Worm (Caenorhabditis elegans): ENCODE data around the gene nhr-40.

Gene nhr-40

DNA sequence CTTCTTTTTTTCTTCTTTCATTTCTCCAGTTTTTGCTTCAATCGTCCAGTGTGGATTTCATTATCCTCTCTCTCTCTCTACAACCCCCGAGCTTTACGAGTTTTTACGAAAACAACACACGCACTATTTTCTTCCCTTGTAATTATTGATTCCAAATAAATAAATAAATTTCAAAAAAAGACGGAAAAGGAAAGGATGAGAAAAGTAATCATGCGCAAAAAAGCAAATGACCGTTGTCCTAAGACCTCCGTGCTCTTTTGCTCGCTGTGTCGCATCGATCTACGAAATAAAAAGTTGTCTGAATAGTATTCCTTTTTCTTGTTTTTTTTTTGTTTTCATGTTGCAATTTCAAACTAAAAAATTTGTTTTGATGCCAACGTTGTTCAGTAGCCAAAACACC is 43.1 kb upstream of the nhr-40 start:
- TF ChIP-seq sem-4 (tag; optimal IDR thresholded peaks at IDR 0.05) (no peak), Y55F3AM.14 (GFP tag; optimal IDR thresholded peaks at IDR 0.05) (no peak), ztf-1 (GFP tag; conservative IDR thresholded peaks at IDR 0.05) (no peak), C34F6.9 (tag; optimal IDR thresholded peaks at IDR 0.05) (peak; percentile 35), unc-55 (GFP tag; optimal IDR thresholded peaks at IDR 0.05) (peak; percentile 48), lsy-2 (tag; optimal IDR thresholded peaks at IDR 0.05) (peak in 1 of 2 experiments; percentile 25)

DNA sequence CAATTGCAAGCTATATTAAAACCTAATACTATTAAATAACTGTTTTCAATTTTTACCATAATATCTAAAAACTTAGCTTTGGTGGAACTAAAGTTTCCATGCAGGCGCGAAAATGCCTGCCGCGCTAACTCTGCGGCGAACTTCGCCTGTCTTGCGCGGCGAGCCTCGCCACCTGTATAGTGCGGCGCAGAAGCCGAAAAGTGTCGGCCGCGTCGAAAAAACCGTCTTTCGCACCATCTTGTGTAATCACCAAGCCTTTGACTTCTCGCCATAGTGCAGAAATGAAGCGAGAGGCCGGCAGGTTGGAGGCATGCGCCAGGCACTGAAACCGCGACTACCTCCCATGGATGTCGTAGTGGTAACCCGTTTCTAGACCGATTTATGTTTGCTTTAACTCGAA is 42.4 kb upstream of the nhr-40 start:
- TF ChIP-seq skn-1 (tag; optimal IDR thresholded peaks at IDR 0.05), result no peak
- TF ChIP-seq Y55F3AM.14 (GFP tag; optimal IDR thresholded peaks at IDR 0.05), result no peak
- TF ChIP-seq snpc-4 (tag; optimal IDR thresholded peaks at IDR 0.05), result peak; percentile 64

DNA sequence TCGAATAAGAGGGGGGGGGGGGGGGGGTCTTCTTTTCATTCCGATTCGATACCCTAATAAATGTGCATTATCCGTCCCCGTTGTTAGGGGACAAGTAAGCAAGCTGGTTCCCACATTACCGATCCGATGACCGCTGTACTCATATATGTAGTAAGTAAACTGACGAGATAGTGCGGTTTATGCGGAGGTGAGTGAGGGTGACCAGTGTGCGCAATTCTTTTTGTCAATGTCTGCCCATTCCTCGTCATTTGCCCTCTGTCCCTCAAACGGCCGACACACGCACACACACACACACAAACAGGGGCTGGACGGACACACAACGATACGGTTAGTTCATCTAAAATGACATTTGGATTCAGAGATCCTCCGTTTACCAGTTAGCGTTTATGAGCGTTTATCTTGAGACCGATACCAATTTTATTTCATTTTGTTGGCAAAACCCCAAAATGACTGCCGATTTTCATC is 41.6 kb upstream of the nhr-40 start, which contains the start of gene aat-3:
Gene aat-3 (plus strand): TSS at position 51 of the 465 bp plus-strand sequence.
- no peak for TF ChIP-seq elt-3 (tag; optimal IDR thresholded peaks at IDR 0.05)
- TF ChIP-seq F13H6.1 (tag; optimal IDR thresholded peaks at IDR 0.05), result peak; percentile 8
- no peak for TF ChIP-seq sma-9 (GFP tag; optimal IDR thresholded peaks at IDR 0.05)
- no peak for TF ChIP-seq sma-9 (tag; optimal IDR thresholded peaks at IDR 0.05)
- no peak for TF ChIP-seq nhr-12 (tag; optimal IDR thresholded peaks at IDR 0.05)
- peak; percentile 28 for TF ChIP-seq nhr-25 (tag; optimal IDR thresholded peaks at IDR 0.05)
- peak; percentile 15 for TF ChIP-seq nhr-129 (tag; optimal IDR thresholded peaks at IDR 0.05)

DNA sequence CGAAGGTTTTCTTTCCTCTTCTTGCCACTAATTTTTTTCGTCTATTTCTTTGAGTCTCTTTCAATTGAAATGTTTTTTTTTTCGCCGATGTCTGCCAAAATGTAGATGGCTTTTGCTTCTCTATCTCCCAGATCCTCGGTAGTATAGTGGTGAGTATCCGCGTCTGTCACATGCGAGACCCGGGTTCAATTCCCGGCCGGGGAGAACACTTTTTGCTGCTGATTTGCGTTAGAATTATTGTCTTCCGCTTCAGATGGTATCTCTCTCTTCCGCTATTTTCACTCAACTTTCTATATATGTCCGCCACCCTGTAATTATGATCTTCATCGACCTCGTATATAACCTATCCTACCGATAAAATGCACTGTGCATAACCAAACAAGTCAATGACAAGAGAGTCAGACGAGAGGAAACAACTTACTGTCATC is 40.4 kb upstream of the nhr-40 start:
- TF ChIP-seq skn-1 (tag; optimal IDR thresholded peaks at IDR 0.05), result no peak
- peak; percentile 67 for TF ChIP-seq sem-4 (tag; optimal IDR thresholded peaks at IDR 0.05)
- no peak for TF ChIP-seq ama-1 (optimal IDR thresholded peaks at IDR 0.05)
- no peak for TF ChIP-seq ztf-11 (tag; optimal IDR thresholded peaks at IDR 0.05)
- TF ChIP-seq peb-1 (tag; optimal IDR thresholded peaks at IDR 0.05), result no peak
- no peak for TF ChIP-seq ZK546.5 (tag; optimal IDR thresholded peaks at IDR 0.05)
- no peak for TF ChIP-seq lin-11 (tag; optimal IDR thresholded peaks at IDR 0.05)
- TF ChIP-seq nhr-11 (tag; optimal IDR thresholded peaks at IDR 0.05), result peak; percentile 56
- TF ChIP-seq nhr-10 (tag; optimal IDR thresholded peaks at IDR 0.05), result no peak
- TF ChIP-seq blmp-1 (tag; optimal IDR thresholded peaks at IDR 0.05; ENCODE audit: insufficient read depth), result peak; percentile 57
- peak; percentile 37 for TF ChIP-seq gmeb-1 (tag; optimal IDR thresholded peaks at IDR 0.05)
- TF ChIP-seq unc-39 (tag; optimal IDR thresholded peaks at IDR 0.05), result no peak
- TF ChIP-seq nhr-77 (tag; optimal IDR thresholded peaks at IDR 0.05), result no peak
- TF ChIP-seq sma-3 (GFP tag; optimal IDR thresholded peaks at IDR 0.05), result peak; percentile 55
- TF ChIP-seq ztf-1 (GFP tag; conservative IDR thresholded peaks at IDR 0.05), result no peak
- TF ChIP-seq elt-1 (tag; optimal IDR thresholded peaks at IDR 0.05), result no peak
- peak; percentile 56 for TF ChIP-seq Y55F3AM.14 (GFP tag; optimal IDR thresholded peaks at IDR 0.05)
- peak; percentile 13 for TF ChIP-seq nhr-6 (tag; optimal IDR thresholded peaks at IDR 0.05)
- TF ChIP-seq alr-1 (tag; optimal IDR thresholded peaks at IDR 0.05), result no peak
- TF ChIP-seq sma-9 (GFP tag; optimal IDR thresholded peaks at IDR 0.05), result peak; percentile 58
- no peak for TF ChIP-seq sma-9 (tag; optimal IDR thresholded peaks at IDR 0.05)
- TF ChIP-seq nhr-25 (tag; optimal IDR thresholded peaks at IDR 0.05), result peak; percentile 64
- TF ChIP-seq nhr-237 (tag; optimal IDR thresholded peaks at IDR 0.05), result no peak
- TF ChIP-seq mab-5 (tag; optimal IDR thresholded peaks at IDR 0.05), result peak; percentile 11
- no peak for TF ChIP-seq unc-62 (GFP tag; optimal IDR thresholded peaks at IDR 0.05)
- TF ChIP-seq nhr-21 (tag; optimal IDR thresholded peaks at IDR 0.05), result peak; percentile 73
- peak; percentile 63 for TF ChIP-seq C34F6.9 (tag; optimal IDR thresholded peaks at IDR 0.05)
- no peak for TF ChIP-seq dmd-4 (tag; optimal IDR thresholded peaks at IDR 0.05)
- peak; percentile 13 for TF ChIP-seq ztf-4 (tag; optimal IDR thresholded peaks at IDR 0.05)
- peak in 1 of 2 experiments; percentile 50 for TF ChIP-seq mdl-1 (tag; optimal IDR thresholded peaks at IDR 0.05)
- peak; percentile 63 for TF ChIP-seq F13H6.1 (tag; optimal IDR thresholded peaks at IDR 0.05)
- TF ChIP-seq nhr-12 (tag; optimal IDR thresholded peaks at IDR 0.05), result no peak
- peak; percentile 70 for TF ChIP-seq egl-27 (tag; optimal IDR thresholded peaks at IDR 0.05)
- TF ChIP-seq nhr-23 (tag; optimal IDR thresholded peaks at IDR 0.05), result no peak
- peak; percentile 70 for TF ChIP-seq crh-2 (tag; optimal IDR thresholded peaks at IDR 0.05)
- peak; percentile 71 for TF ChIP-seq fos-1 (tag; optimal IDR thresholded peaks at IDR 0.05)
- TF ChIP-seq zag-1 (tag; optimal IDR thresholded peaks at IDR 0.05), result no peak
- TF ChIP-seq R02D3.7 (tag; optimal IDR thresholded peaks at IDR 0.05), result no peak
- TF ChIP-seq ceh-16 (tag; optimal IDR thresholded peaks at IDR 0.05), result no peak
- no peak for TF ChIP-seq mbf-1 (tag; optimal IDR thresholded peaks at IDR 0.05)
- TF ChIP-seq unc-55 (GFP tag; optimal IDR thresholded peaks at IDR 0.05), result peak; percentile 80
- no peak for TF ChIP-seq aly-2 (tag; optimal IDR thresholded peaks at IDR 0.05)
- no peak for TF ChIP-seq elt-3 (tag; optimal IDR thresholded peaks at IDR 0.05)
- peak; percentile 53 to 67 for TF ChIP-seq lsy-2 (tag; optimal IDR thresholded peaks at IDR 0.05)
- peak; percentile 58 for TF ChIP-seq lin-13 (GFP tag; optimal IDR thresholded peaks at IDR 0.05)
- no peak for TF ChIP-seq snpc-4 (tag; optimal IDR thresholded peaks at IDR 0.05)
